Worm (Caenorhabditis elegans): ENCODE data around the gene T04H1.13.

Gene T04H1.13

ce11 chrV:12234293-12235004 is 10.4 kb downstream of the T04H1.13 start, which contains the start of gene myo-3 (continued):
- TF ChIP-seq hlh-6 (tag; optimal IDR thresholded peaks at IDR 0.05) (no peak), elt-4 (tag; optimal IDR thresholded peaks at IDR 0.05) (no peak)

ce11 chrV:12233425-12233824 is 11.4 kb downstream of the T04H1.13 start:
- TF ChIP-seq Y22D7AL.16 (tag; optimal IDR thresholded peaks at IDR 0.05): no peak
- TF ChIP-seq rnt-1 (tag; optimal IDR thresholded peaks at IDR 0.05): peak; percentile 61
- TF ChIP-seq lin-11 (tag; optimal IDR thresholded peaks at IDR 0.05): no peak
- no peak for TF ChIP-seq pha-4 (tag; optimal IDR thresholded peaks at IDR 0.05)
- no peak for TF ChIP-seq lim-6 (tag; optimal IDR thresholded peaks at IDR 0.05)
- TF ChIP-seq mec-3 (tag; optimal IDR thresholded peaks at IDR 0.05; ENCODE audit: borderline replicate concordance): no peak
- no peak for TF ChIP-seq ceh-31 (tag; optimal IDR thresholded peaks at IDR 0.05)
- TF ChIP-seq ref-2 (tag; optimal IDR thresholded peaks at IDR 0.05): no peak
- TF ChIP-seq elt-4 (tag; optimal IDR thresholded peaks at IDR 0.05): no peak
- peak; percentile 64 for TF ChIP-seq unc-55 (GFP tag; optimal IDR thresholded peaks at IDR 0.05)
- peak; percentile 7 for TF ChIP-seq pat-9 (tag; optimal IDR thresholded peaks at IDR 0.05)
- TF ChIP-seq sox-4 (tag; optimal IDR thresholded peaks at IDR 0.05): no peak
- peak; percentile 6 for TF ChIP-seq ceh-34 (tag; optimal IDR thresholded peaks at IDR 0.05)
- TF ChIP-seq K09A11.1 (tag; optimal IDR thresholded peaks at IDR 0.05; ENCODE audit: insufficient read depth): no peak
- peak; percentile 55 for TF ChIP-seq nfya-1 (tag; optimal IDR thresholded peaks at IDR 0.05)
- no peak for TF ChIP-seq hlh-6 (tag; optimal IDR thresholded peaks at IDR 0.05)
- TF ChIP-seq ceh-18 (tag; optimal IDR thresholded peaks at IDR 0.05): peak; percentile 31
- no peak for TF ChIP-seq ceh-6 (GFP tag; optimal IDR thresholded peaks at IDR 0.05)
- no peak for TF ChIP-seq ahr-1 (tag; optimal IDR thresholded peaks at IDR 0.05)
- no peak for TF ChIP-seq ceh-48 (tag; optimal IDR thresholded peaks at IDR 0.05)
- TF ChIP-seq ztf-16 (tag; optimal IDR thresholded peaks at IDR 0.05): no peak

ce11 chrV:12213027-12213426 is 31.8 kb downstream of the T04H1.13 start, which contains the start of gene vab-8:
TSS of gene vab-8 (plus strand) at chrV:12213327.
- peak; percentile 26 for TF ChIP-seq elt-2 (tag; optimal IDR thresholded peaks at IDR 0.05)
- TF ChIP-seq ceh-22 (tag; optimal IDR thresholded peaks at IDR 0.05): no peak

- no peak for TF ChIP-seq dmd-4 (tag; optimal IDR thresholded peaks at IDR 0.05; ENCODE audit: borderline replicate concordance)
- TF ChIP-seq ceh-31 (tag; optimal IDR thresholded peaks at IDR 0.05): peak; percentile 65
- peak; percentile 95 for TF ChIP-seq unc-42 (tag; optimal IDR thresholded peaks at IDR 0.05)
- TF ChIP-seq npax-4 (tag; optimal IDR thresholded peaks at IDR 0.05): no peak
These were observed 33.7 kb downstream of the T04H1.13 start for ce11 chrV:12211090-12211489.

- peak; percentile 87 for TF ChIP-seq unc-42 (tag; optimal IDR thresholded peaks at IDR 0.05)
- TF ChIP-seq npax-4 (tag; optimal IDR thresholded peaks at IDR 0.05): no peak
- TF ChIP-seq madf-2 (tag; optimal IDR thresholded peaks at IDR 0.05): no peak
- TF ChIP-seq nfya-1 (tag; optimal IDR thresholded peaks at IDR 0.05): no peak
These were observed 34.9 kb downstream of the T04H1.13 start for ce11 chrV:12209951-12210350.

ce11 chrV:12208678-12209077 is 36.2 kb downstream of the T04H1.13 start:
- TF ChIP-seq elt-2 (tag; optimal IDR thresholded peaks at IDR 0.05) (peak; percentile 13), ceh-18 (tag; optimal IDR thresholded peaks at IDR 0.05) (peak; percentile 19), pha-2 (tag; optimal IDR thresholded peaks at IDR 0.05) (no peak)

ce11 chrV:12199474-12199873 is 45.4 kb downstream of the T04H1.13 start:
- TF ChIP-seq T23F11.4 (GFP tag; optimal IDR thresholded peaks at IDR 0.05): no peak
- no peak for TF ChIP-seq dve-1 (tag; optimal IDR thresholded peaks at IDR 0.05)
- TF ChIP-seq unc-3 (GFP tag; conservative IDR thresholded peaks at IDR 0.05): no peak
- no peak for TF ChIP-seq unc-3 (tag; optimal IDR thresholded peaks at IDR 0.05)
- no peak for TF ChIP-seq pha-2 (tag; optimal IDR thresholded peaks at IDR 0.05)
- TF ChIP-seq ceh-45 (GFP tag; IDR thresholded peaks at IDR 0.05): no peak
- TF ChIP-seq ceh-14 (tag; optimal IDR thresholded peaks at IDR 0.05): no peak
- TF ChIP-seq pros-1 (tag; optimal IDR thresholded peaks at IDR 0.05): no peak
- no peak for TF ChIP-seq K02D7.2 (tag; optimal IDR thresholded peaks at IDR 0.05)
- TF ChIP-seq nhr-11 (tag; optimal IDR thresholded peaks at IDR 0.05): no peak
- no peak for TF ChIP-seq pat-9 (tag; optimal IDR thresholded peaks at IDR 0.05)
- TF ChIP-seq ceh-48 (tag; optimal IDR thresholded peaks at IDR 0.05): no peak
- no peak for TF ChIP-seq dmd-4 (tag; optimal IDR thresholded peaks at IDR 0.05; ENCODE audit: borderline replicate concordance)
- TF ChIP-seq lim-6 (tag; optimal IDR thresholded peaks at IDR 0.05): no peak
